Fruit fly (Drosophila melanogaster) whole organism, prepupa: ENCODE measurements around the gene Tg.

Experiments
- Blimp-1 ChIP-seq: fragments of 200-800 bp; sonication (Bioruptor generic); optimal IDR thresholded peaks from 3 replicates; lab custom pipeline; 2017; ENCODE audit warnings: missing biosample characterization, missing genetic modification characterization, mild to moderate bottlenecking, moderate library complexity, missing genetic modification reagents
- CG10631 ChIP-seq: fragments of 200-800 bp; sonication (Bioruptor generic); optimal IDR thresholded peaks from 2 replicates; lab custom pipeline; 2016; ENCODE audit warnings: missing biosample characterization, missing genetic modification characterization
- CG10669 ChIP-seq: fragments of 200-800 bp; sonication (Bioruptor generic); optimal IDR thresholded peaks from 3 replicates; lab custom pipeline; 2018; ENCODE audit warnings: missing biosample characterization, mild to moderate bottlenecking, missing genetic modification characterization, moderate library complexity
- CG11294 ChIP-seq: fragments of 200-800 bp; sonication (Bioruptor generic); IDR thresholded peaks from 2 replicates; pipeline ENCODE4 v1.3.6; 2022; ENCODE audit warnings: missing biosample characterization, missing genetic modification characterization
- CG11902 ChIP-seq: fragments of 200-800 bp; sonication (Bioruptor generic); optimal IDR thresholded peaks from 3 replicates; lab custom pipeline; 2016; ENCODE audit warnings: missing biosample characterization, missing genetic modification characterization
- CG15336 ChIP-seq: fragments of 200-800 bp; sonication (Bioruptor generic); IDR thresholded peaks from 2 replicates; pipeline ENCODE4 v1.3.6; 2022; ENCODE audit warnings: missing biosample characterization, missing genetic modification characterization
- CG1621 ChIP-seq: fragments of 200-800 bp; sonication (Bioruptor generic); optimal IDR thresholded peaks from 3 replicates; lab custom pipeline; 2018; ENCODE audit warnings: missing biosample characterization, mild to moderate bottlenecking, missing genetic modification characterization
- CG31627 ChIP-seq: fragments of 200-800 bp; sonication (Bioruptor generic); optimal IDR thresholded peaks from 3 replicates; lab custom pipeline; 2016; ENCODE audit warnings: missing biosample characterization, missing genetic modification characterization
- CG32006 ChIP-seq: fragments of 200-800 bp; sonication (Bioruptor generic); optimal IDR thresholded peaks from 3 replicates; lab custom pipeline; 2017; ENCODE audit warnings: missing biosample characterization, mild to moderate bottlenecking, missing genetic modification characterization
- CG3919 ChIP-seq: fragments of 200-800 bp; sonication (Bioruptor generic); optimal IDR thresholded peaks from 3 replicates; lab custom pipeline; 2016; ENCODE audit warnings: missing biosample characterization, missing genetic modification characterization
- CG4318 ChIP-seq: fragments of 200-800 bp; sonication (Bioruptor generic); optimal IDR thresholded peaks from 3 replicates; lab custom pipeline; 2017; ENCODE audit warnings: missing biosample characterization, mild to moderate bottlenecking, missing genetic modification characterization
- CG6163 ChIP-seq: fragments of 200-800 bp; sonication (Bioruptor generic); IDR thresholded peaks from 3 replicates; pipeline ENCODE4 v1.3.6; 2022; ENCODE audit warnings: missing biosample characterization, missing genetic modification characterization
- CG6276 ChIP-seq: fragments of 200-800 bp; sonication (Bioruptor generic); optimal IDR thresholded peaks from 2 replicates; lab custom pipeline; 2017; ENCODE audit warnings: missing biosample characterization, mild to moderate bottlenecking, missing genetic modification characterization
- CG6792 ChIP-seq: fragments of 200-800 bp; sonication (Bioruptor generic); optimal IDR thresholded peaks from 3 replicates; lab custom pipeline; 2016; ENCODE audit warnings: missing biosample characterization, missing genetic modification characterization
- CG6808 ChIP-seq: fragments of 200-800 bp; sonication (Bioruptor generic); optimal IDR thresholded peaks from 3 replicates; lab custom pipeline; 2017; ENCODE audit warnings: missing biosample characterization, missing genetic modification characterization, mild to moderate bottlenecking, moderate library complexity, missing genetic modification reagents
- CG6854 ChIP-seq: fragments of 200-800 bp; sonication (Bioruptor generic); optimal IDR thresholded peaks from 2 replicates; lab custom pipeline; 2017; ENCODE audit warnings: missing biosample characterization, mild to moderate bottlenecking, missing genetic modification characterization
- CG7368 ChIP-seq: fragments of 200-800 bp; sonication (Bioruptor generic); optimal IDR thresholded peaks from 3 replicates; lab custom pipeline; 2016; ENCODE audit warnings: missing biosample characterization, missing genetic modification characterization
- CG8119 ChIP-seq: fragments of 200-800 bp; sonication (Bioruptor generic); IDR thresholded peaks from 3 replicates; pipeline ENCODE4 v1.3.6; 2022; ENCODE audit warnings: missing biosample characterization, missing genetic modification characterization
- CG8319 ChIP-seq: fragments of 200-800 bp; sonication (Bioruptor generic); optimal IDR thresholded peaks from 3 replicates; lab custom pipeline; 2016; ENCODE audit warnings: missing biosample characterization, missing genetic modification characterization
- CG8632 ChIP-seq: fragments of 200-800 bp; sonication (Bioruptor generic); optimal IDR thresholded peaks from 3 replicates; lab custom pipeline; 2016; ENCODE audit warnings: missing biosample characterization, missing genetic modification characterization
- CG9139 ChIP-seq: fragments of 200-800 bp; sonication (Bioruptor generic); optimal IDR thresholded peaks from 3 replicates; lab custom pipeline; 2017; ENCODE audit warnings: missing biosample characterization, mild to moderate bottlenecking, missing genetic modification characterization
- Eip75B ChIP-seq: fragments of 200-800 bp; sonication (Bioruptor generic); optimal IDR thresholded peaks from 3 replicates; lab custom pipeline; 2016; ENCODE audit warnings: missing biosample characterization, missing genetic modification characterization
- Eip78C ChIP-seq: fragments of 200-800 bp; sonication (Bioruptor generic); peaks from one replicate; lab custom pipeline; 2016; ENCODE audit warnings: missing biosample characterization, missing genetic modification characterization
- Eip93F ChIP-seq: fragments of 200-800 bp; sonication (Bioruptor generic); optimal IDR thresholded peaks from 2 replicates; lab custom pipeline; 2016; ENCODE audit warnings: missing biosample characterization, mild to moderate bottlenecking, missing genetic modification characterization
- Ets21C ChIP-seq: fragments of 200-800 bp; sonication (Bioruptor generic); optimal IDR thresholded peaks from 3 replicates; lab custom pipeline; 2016; ENCODE audit warnings: missing biosample characterization, missing genetic modification characterization
- Ets96B ChIP-seq: fragments of 200-800 bp; optimal IDR thresholded peaks from 2 replicates; lab custom pipeline; 2019; ENCODE audit warnings: missing biosample characterization, mild to moderate bottlenecking, missing genetic modification characterization, moderate library complexity
- Gug ChIP-seq: fragments of 200-800 bp; sonication (Bioruptor generic); IDR thresholded peaks from 2 replicates; pipeline ENCODE4 v1.3.6; 2022; ENCODE audit warnings: missing biosample characterization, missing genetic modification characterization
- Hr4 ChIP-seq: fragments of 200-800 bp; sonication (Bioruptor generic); optimal IDR thresholded peaks from 3 replicates; lab custom pipeline; 2016; ENCODE audit warnings: missing biosample characterization, missing genetic modification characterization
- Lpt ChIP-seq: fragments of 200-800 bp; sonication (Bioruptor generic); optimal IDR thresholded peaks from 3 replicates; lab custom pipeline; 2016; ENCODE audit warnings: missing biosample characterization, missing genetic modification characterization
- Met ChIP-seq: fragments of 200-800 bp; sonication (Bioruptor generic); optimal IDR thresholded peaks from 3 replicates; lab custom pipeline; 2016; ENCODE audit warnings: missing biosample characterization, missing genetic modification characterization
- Smox ChIP-seq: fragments of 200-800 bp; sonication (Bioruptor generic); optimal IDR thresholded peaks from 3 replicates; lab custom pipeline; 2016; ENCODE audit warnings: missing biosample characterization, missing genetic modification characterization
- Sox14 ChIP-seq: fragments of 200-800 bp; sonication (Bioruptor generic); optimal IDR thresholded peaks from 3 replicates; lab custom pipeline; 2016; ENCODE audit warnings: missing biosample characterization, missing genetic modification characterization
- Sox15 ChIP-seq: fragments of 200-800 bp; sonication (Bioruptor generic); optimal IDR thresholded peaks from 3 replicates; lab custom pipeline; 2016; ENCODE audit warnings: missing biosample characterization, missing genetic modification characterization
- achi ChIP-seq: fragments of 200-800 bp; sonication (Bioruptor generic); optimal IDR thresholded peaks from 3 replicates; lab custom pipeline; 2016; ENCODE audit warnings: missing biosample characterization, missing genetic modification characterization
- cyc ChIP-seq: fragments of 200-800 bp; sonication (Bioruptor generic); optimal IDR thresholded peaks from 3 replicates; lab custom pipeline; 2016; ENCODE audit warnings: missing biosample characterization, missing genetic modification characterization
- dac ChIP-seq: fragments of 200-800 bp; sonication (Bioruptor generic); optimal IDR thresholded peaks from 2 replicates; lab custom pipeline; 2017; ENCODE audit warnings: missing biosample characterization, mild to moderate bottlenecking, missing genetic modification characterization
- dsx ChIP-seq: fragments of 200-800 bp; optimal IDR thresholded peaks from 3 replicates; lab custom pipeline; 2019; ENCODE audit warnings: missing biosample characterization, mild to moderate bottlenecking, missing genetic modification characterization, moderate library complexity; ENCODE audit not compliant: poor library complexity, severe bottlenecking
- eg ChIP-seq: fragments of 200-800 bp; sonication (Bioruptor generic); IDR thresholded peaks from 3 replicates; pipeline ENCODE4 v1.3.6; 2022; ENCODE audit warnings: missing biosample characterization, missing genetic modification characterization
- esn ChIP-seq: fragments of 200-800 bp; sonication (Bioruptor generic); optimal IDR thresholded peaks from 2 replicates; lab custom pipeline; 2016; ENCODE audit warnings: missing biosample characterization, mild to moderate bottlenecking, missing genetic modification characterization, moderate library complexity
- fd59A ChIP-seq: fragments of 200-800 bp; sonication (Bioruptor generic); optimal IDR thresholded peaks from 2 replicates; lab custom pipeline; 2017; ENCODE audit warnings: missing biosample characterization, mild to moderate bottlenecking, missing genetic modification characterization, missing genetic modification reagents
- fd85E ChIP-seq: fragments of 200-800 bp; sonication (Bioruptor generic); optimal IDR thresholded peaks from 3 replicates; lab custom pipeline; 2016; ENCODE audit warnings: missing biosample characterization, missing genetic modification characterization
- fkh ChIP-seq: fragments of 200-800 bp; sonication (Bioruptor generic); optimal IDR thresholded peaks from 3 replicates; lab custom pipeline; 2017; ENCODE audit warnings: missing biosample characterization, mild to moderate bottlenecking, missing genetic modification characterization, moderate library complexity
- lz ChIP-seq: fragments of 200-800 bp; sonication (Bioruptor generic); optimal IDR thresholded peaks from 3 replicates; lab custom pipeline; 2016; ENCODE audit warnings: missing biosample characterization, missing genetic modification characterization
- net ChIP-seq: fragments of 200-800 bp; sonication (Bioruptor generic); optimal IDR thresholded peaks from 3 replicates; lab custom pipeline; 2016; ENCODE audit warnings: missing biosample characterization, missing genetic modification characterization
- pdm3 ChIP-seq: fragments of 200-800 bp; sonication (Bioruptor generic); optimal IDR thresholded peaks from 3 replicates; lab custom pipeline; 2016; ENCODE audit warnings: missing biosample characterization, missing genetic modification characterization
- spab ChIP-seq: fragments of 200-800 bp; sonication (Bioruptor generic); optimal IDR thresholded peaks from 2 replicates; lab custom pipeline; 2017; ENCODE audit warnings: missing biosample characterization, mild to moderate bottlenecking, missing genetic modification characterization, missing genetic modification reagents
- ss ChIP-seq, 2 experiments: fragments of 200-800 bp; sonication (Bioruptor generic); optimal IDR thresholded peaks; 2 replicates in 1 of 2; 3 replicates in 1 of 2; lab custom pipeline; 2017 to 2018; ENCODE audit warnings: mild to moderate bottlenecking in 2 of 2, missing biosample characterization in 2 of 2, missing genetic modification characterization in 2 of 2, moderate library complexity in 1 of 2
- svp ChIP-seq: fragments of 200-800 bp; sonication (Bioruptor generic); peaks from one replicate; lab custom pipeline; 2016; ENCODE audit warnings: missing biosample characterization, missing genetic modification characterization
- topi ChIP-seq: fragments of 200-800 bp; sonication (Bioruptor generic); optimal IDR thresholded peaks from 3 replicates; lab custom pipeline; 2016; ENCODE audit warnings: missing biosample characterization, missing genetic modification characterization
- vri ChIP-seq: fragments of 200-800 bp; sonication (Bioruptor generic); optimal IDR thresholded peaks from 3 replicates; lab custom pipeline; 2016; ENCODE audit warnings: missing biosample characterization, mild to moderate bottlenecking, missing genetic modification characterization

Tg gene

dm6 chr2L:8009283-8010211 is 1.7 kb upstream of the Tg start, which contains the start of gene CG12560:
TSS of gene CG12560 (minus strand) at chr2L:8009477.
- TF ChIP-seq cyc (GFP tag; lab: Kevin White, UChicago) (no peak), dac (GFP tag; lab: Kevin White, UChicago) (peak; percentile 10), achi (GFP tag; lab: Kevin White, UChicago) (no peak), topi (GFP tag; lab: Kevin White, UChicago) (no peak), CG15336 (GFP tag; lab: Robert Waterston, UW) (peak; percentile 34; the same call in 1 of the 2 replicates), CG7368 (GFP tag; lab: Kevin White, UChicago) (no peak), Met (no peak), pdm3 (no peak), Ets96B (tag; lab: Kevin White, UChicago) (peak; percentile 1), CG6163 (GFP tag; lab: Robert Waterston, UW) (peak; percentile 59; the same call in 2 of the 3 replicates), Eip93F (GFP tag; lab: Kevin White, UChicago) (no peak), CG8119 (GFP tag; lab: Robert Waterston, UW) (peak; percentile 61; the same call in 2 of the 3 replicates), Smox (GFP tag; lab: Kevin White, UChicago) (no peak), dsx (GFP tag; lab: Kevin White, UChicago) (peak; percentile 12), fkh (GFP tag; lab: Kevin White, UChicago) (peak; percentile 26), CG6808 (GFP tag; lab: Kevin White, UChicago) (peak; percentile 18), Sox14 (GFP tag; lab: Kevin White, UChicago) (peak; percentile 34), Eip75B (GFP tag; lab: Kevin White, UChicago) (peak; percentile 21), CG6276 (GFP tag; lab: Kevin White, UChicago) (peak; percentile 46), fd59A (GFP tag; lab: Kevin White, UChicago) (no peak), eg (GFP tag; lab: Robert Waterston, UW) (peak; percentile 79; the same call in 2 of the 3 replicates), CG31627 (no peak), CG4318 (GFP tag; lab: Kevin White, UChicago) (no peak), Sox15 (GFP tag; lab: Kevin White, UChicago) (no peak), CG8319 (GFP tag; lab: Kevin White, UChicago) (no peak), Eip78C (GFP tag; lab: Kevin White, UChicago) (peak; percentile 60), CG9139 (no peak), lz (GFP tag; lab: Kevin White, UChicago) (no peak), Hr4 (GFP tag; lab: Kevin White, UChicago) (no peak), CG3919 (GFP tag; lab: Kevin White, UChicago) (no peak), Gug (GFP tag; lab: Robert Waterston, UW) (no peak), CG11902 (GFP tag; lab: Kevin White, UChicago) (no peak), spab (GFP tag; lab: Kevin White, UChicago) (no peak), Ets21C (GFP tag; lab: Kevin White, UChicago) (no peak), esn (GFP tag; lab: Kevin White, UChicago) (no peak), CG1621 (tag; lab: Kevin White, UChicago) (peak; percentile 48), Blimp-1 (GFP tag; lab: Kevin White, UChicago) (no peak), net (GFP tag; lab: Kevin White, UChicago) (peak; percentile 55), ss (GFP tag; optimal IDR thresholded peaks at IDR 0.05; lab: Kevin White, UChicago) (peak; percentile 32 to 44), CG32006 (no peak), Lpt (peak; percentile 16), CG10631 (GFP tag; lab: Kevin White, UChicago) (no peak), svp (GFP tag; lab: Kevin White, UChicago) (peak; percentile 67), CG8632 (GFP tag; lab: Kevin White, UChicago) (no peak), vri (GFP tag; lab: Kevin White, UChicago) (peak; percentile 34), CG10669 (GFP tag; lab: Kevin White, UChicago) (no peak), CG11294 (no peak), CG6854 (peak; percentile 13), fd85E (no peak), CG6792 (GFP tag; lab: Kevin White, UChicago) (peak; percentile 15)
